Worm (Caenorhabditis elegans) whole organism, L3 larva: ENCODE measurements around the gene sams-3.

Source experiments
- ZK546.5 ChIP-seq: sonication (generic microtip); optimal IDR thresholded peaks from 2 replicates; lab custom pipeline; 2017; ENCODE audit warnings: missing biosample characterization, missing genetic modification characterization
- aly-2 ChIP-seq: fragments of 150-350 bp; optimal IDR thresholded peaks from 2 replicates; lab custom pipeline; 2014; ENCODE audit warnings: missing biosample characterization, missing genetic modification characterization
- ama-1 ChIP-seq: fragments of 150-350 bp; optimal IDR thresholded peaks from 2 replicates; lab custom pipeline; 2018
- ceh-16 ChIP-seq: sonication (generic microtip); optimal IDR thresholded peaks from 2 replicates; lab custom pipeline; 2017; ENCODE audit warnings: missing biosample characterization, missing genetic modification characterization
- ceh-28 ChIP-seq: fragments of 150-350 bp; optimal IDR thresholded peaks from 2 replicates; lab custom pipeline; 2014; ENCODE audit warnings: missing biosample characterization, missing genetic modification reagents, missing genetic modification characterization
- ceh-82 ChIP-seq: fragments of 150-350 bp; optimal IDR thresholded peaks from 2 replicates; lab custom pipeline; 2014; ENCODE audit warnings: missing biosample characterization, missing genetic modification characterization
- daf-12 ChIP-seq: fragments of 150-350 bp; optimal IDR thresholded peaks from 2 replicates; lab custom pipeline; 2014; ENCODE audit warnings: missing biosample characterization, missing genetic modification reagents, missing genetic modification characterization
- egl-27 ChIP-seq: sonication (generic microtip); optimal IDR thresholded peaks from 4 replicates; lab custom pipeline; 2017; ENCODE audit warnings: missing biosample characterization, missing genetic modification reagents, missing genetic modification characterization
- egl-5 ChIP-seq: fragments of 150-350 bp; optimal IDR thresholded peaks from 2 replicates; lab custom pipeline; 2017; ENCODE audit warnings: missing biosample characterization, missing genetic modification reagents, missing genetic modification characterization, inconsistent platforms
- elt-1 ChIP-seq: fragments of 150-350 bp; optimal IDR thresholded peaks from 2 replicates; lab custom pipeline; 2014; ENCODE audit warnings: missing biosample characterization, missing genetic modification characterization
- elt-2 ChIP-seq: sonication (generic microtip); optimal IDR thresholded peaks from 2 replicates; lab custom pipeline; 2016; ENCODE audit warnings: missing genetic modification reagents, mild to moderate bottlenecking, missing genetic modification characterization, missing compliant biosample characterization
- elt-3 ChIP-seq, 3 experiments: fragments of 150-350 bp in 1 of 3; sonication (generic microtip) in 2 of 3; optimal IDR thresholded peaks; 2 replicates in 2 of 3; 4 replicates in 1 of 3; lab custom pipeline; 2014 to 2017; ENCODE audit warnings: missing biosample characterization in 3 of 3, missing genetic modification characterization in 3 of 3
- eor-1 ChIP-seq, 2 experiments: fragments of 150-350 bp; optimal IDR thresholded peaks; 2 replicates each; lab custom pipeline; 2014 to 2018; ENCODE audit warnings: missing biosample characterization in 2 of 2, missing genetic modification characterization in 2 of 2
- fkh-10 ChIP-seq: sonication (generic microtip); optimal IDR thresholded peaks from 2 replicates; lab custom pipeline; 2017; ENCODE audit warnings: missing biosample characterization, missing genetic modification reagents, missing genetic modification characterization
- fos-1 ChIP-seq: fragments of 150-350 bp; optimal IDR thresholded peaks from 2 replicates; lab custom pipeline; 2014; ENCODE audit warnings: missing biosample characterization, missing genetic modification characterization
- jun-1 ChIP-seq: fragments of 150-350 bp; optimal IDR thresholded peaks from 2 replicates; lab custom pipeline; 2014; ENCODE audit warnings: missing biosample characterization, missing genetic modification reagents, missing genetic modification characterization
- lin-15B ChIP-seq: fragments of 150-350 bp; optimal IDR thresholded peaks from 2 replicates; lab custom pipeline; 2014; ENCODE audit warnings: missing biosample characterization, missing genetic modification characterization
- lsy-12 ChIP-seq: sonication (generic microtip); optimal IDR thresholded peaks from 2 replicates; lab custom pipeline; 2016; ENCODE audit warnings: mild to moderate bottlenecking, missing genetic modification characterization, missing compliant biosample characterization
- mdl-1 ChIP-seq: fragments of 150-350 bp; optimal IDR thresholded peaks from 2 replicates; lab custom pipeline; 2014; ENCODE audit warnings: missing biosample characterization, missing genetic modification characterization
- mml-1 ChIP-seq: fragments of 150-350 bp; sonication (generic microtip); optimal IDR thresholded peaks from 3 replicates; lab custom pipeline; 2014; ENCODE audit warnings: missing biosample characterization, missing genetic modification characterization
- nfya-1 ChIP-seq: sonication (generic microtip); optimal IDR thresholded peaks from 2 replicates; lab custom pipeline; 2017; ENCODE audit warnings: missing genetic modification characterization, mild to moderate bottlenecking, missing compliant biosample characterization, antibody characterized with exemption, moderate library complexity; ENCODE audit not compliant: insufficient read depth
- nhr-12 ChIP-seq: fragments of 150-350 bp; optimal IDR thresholded peaks from 2 replicates; lab custom pipeline; 2014; ENCODE audit warnings: missing biosample characterization, missing genetic modification characterization
- nhr-23 ChIP-seq: fragments of 150-350 bp; optimal IDR thresholded peaks from 2 replicates; lab custom pipeline; 2014; ENCODE audit warnings: missing biosample characterization, missing genetic modification reagents, missing genetic modification characterization
- nhr-25 ChIP-seq: sonication (generic microtip); optimal IDR thresholded peaks from 2 replicates; lab custom pipeline; 2017; ENCODE audit warnings: missing biosample characterization, missing genetic modification characterization
- nhr-28 ChIP-seq: fragments of 150-350 bp; optimal IDR thresholded peaks from 2 replicates; lab custom pipeline; 2014; ENCODE audit warnings: missing biosample characterization, missing genetic modification characterization
- nhr-43 ChIP-seq: sonication (generic microtip); optimal IDR thresholded peaks from 2 replicates; lab custom pipeline; 2016; ENCODE audit warnings: mild to moderate bottlenecking, missing genetic modification characterization, missing compliant biosample characterization; ENCODE audit not compliant: poor library complexity, severe bottlenecking
- nhr-76 ChIP-seq: fragments of 150-350 bp; sonication (generic microtip); optimal IDR thresholded peaks from 5 replicates; lab custom pipeline; 2014; ENCODE audit warnings: missing biosample characterization, missing genetic modification characterization
- nhr-77 ChIP-seq: fragments of 150-350 bp; optimal IDR thresholded peaks from 2 replicates; lab custom pipeline; 2014; ENCODE audit warnings: missing biosample characterization, missing genetic modification characterization
- pha-4 ChIP-seq: fragments of 150-350 bp; optimal IDR thresholded peaks from 2 replicates; lab custom pipeline; 2014; ENCODE audit warnings: missing biosample characterization, missing genetic modification reagents, missing genetic modification characterization
- pqm-1 ChIP-seq: fragments of 150-350 bp; optimal IDR thresholded peaks from 2 replicates; lab custom pipeline; 2017; ENCODE audit warnings: missing biosample characterization, missing genetic modification characterization, inconsistent platforms
- sea-2 ChIP-seq: fragments of 150-350 bp; sonication (generic microtip); optimal IDR thresholded peaks from 4 replicates; lab custom pipeline; 2014; ENCODE audit warnings: missing biosample characterization, missing genetic modification reagents, missing genetic modification characterization
- snpc-4 ChIP-seq: fragments of 150-350 bp; optimal IDR thresholded peaks from 2 replicates; lab custom pipeline; 2014; ENCODE audit warnings: missing biosample characterization, missing genetic modification characterization
- tbx-2 ChIP-seq: sonication (generic microtip); optimal IDR thresholded peaks from 2 replicates; lab custom pipeline; 2016; ENCODE audit warnings: mild to moderate bottlenecking, missing genetic modification characterization, missing compliant biosample characterization
- unc-39 ChIP-seq: sonication (generic microtip); optimal IDR thresholded peaks from 4 replicates; lab custom pipeline; 2017; ENCODE audit warnings: missing biosample characterization, missing genetic modification characterization
- unc-62 ChIP-seq: fragments of 150-350 bp; sonication (generic microtip); optimal IDR thresholded peaks from 4 replicates; lab custom pipeline; 2014; ENCODE audit warnings: missing biosample characterization, missing genetic modification reagents, missing genetic modification characterization
- ztf-11 ChIP-seq: fragments of 150-350 bp; optimal IDR thresholded peaks from 2 replicates; lab custom pipeline; 2014; ENCODE audit warnings: missing biosample characterization, missing genetic modification characterization
- ztf-4 ChIP-seq: fragments of 150-350 bp; optimal IDR thresholded peaks from 2 replicates; lab custom pipeline; 2014; ENCODE audit warnings: missing biosample characterization, missing genetic modification characterization

Gene sams-3

DNA sequence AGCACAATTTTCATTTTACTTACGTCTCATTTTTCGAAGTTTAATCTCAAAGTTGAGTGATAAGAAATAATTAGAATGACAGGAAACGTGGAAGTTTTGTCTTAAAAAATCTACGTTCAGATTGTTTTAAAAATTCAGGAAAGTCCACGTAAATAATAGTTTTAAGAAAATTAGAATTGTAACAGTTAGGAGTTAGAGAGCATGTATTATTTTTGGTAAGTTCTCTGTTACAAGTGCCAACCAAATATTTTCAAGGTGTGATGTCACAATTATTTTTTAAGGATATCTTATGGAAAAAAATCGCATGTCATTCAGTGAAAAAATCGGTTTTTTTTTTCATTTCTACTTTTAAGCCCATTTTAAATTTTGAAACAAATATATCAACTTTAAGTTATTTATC, 36.0 kb downstream of the sams-3 start, which contains the start of gene H04M03.11:
Gene H04M03.11 (minus strand): TSS at position 101 of the 400 bp plus-strand sequence.
- TF ChIP-seq nhr-25 (tag; lab: Kevin White, UChicago) (no peak), ama-1 (lab: Kevin White, UChicago) (no peak), jun-1 (no peak)

DNA sequence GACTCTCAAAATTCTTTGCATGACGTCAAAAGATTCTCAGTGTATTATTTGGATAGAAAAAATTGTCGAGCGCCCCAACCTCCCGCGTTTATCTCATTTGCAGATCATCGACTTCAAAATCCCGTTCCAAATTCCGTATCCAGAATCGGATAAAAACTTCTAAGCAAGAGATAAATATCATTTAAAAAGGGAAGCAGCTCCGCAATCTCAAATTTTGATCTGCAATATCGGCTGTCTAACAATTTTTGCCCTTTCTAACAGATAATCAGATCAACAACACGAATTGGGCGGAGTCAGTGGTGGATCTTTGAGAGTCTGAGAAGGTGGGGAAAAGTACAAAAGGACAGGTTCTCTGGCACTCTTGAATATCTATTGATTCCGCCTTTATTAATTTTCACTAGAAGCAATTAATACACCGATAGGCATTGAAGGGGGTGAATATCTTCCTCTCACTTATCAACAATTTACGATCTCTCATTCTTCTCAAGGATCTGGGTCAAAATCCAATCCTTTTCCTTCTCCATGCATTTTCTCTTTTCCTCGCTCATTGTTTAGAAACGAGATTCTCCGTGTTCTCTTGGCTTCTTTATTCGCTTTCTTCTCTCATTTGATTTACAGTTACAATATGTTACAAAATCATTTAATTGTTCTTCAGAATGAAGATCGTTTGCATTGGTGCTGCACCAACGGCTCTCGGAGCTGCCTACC, 36.9 kb downstream of the sams-3 start, which contains the start of gene glf-1:
Gene glf-1 (plus strand): TSS at position 656 of the 708 bp plus-strand sequence.
- TF ChIP-seq nhr-23 (tag; lab: Kevin White, UChicago) (peak; percentile 30), daf-12 (no peak), sea-2 (GFP tag; lab: Kevin White, UChicago) (no peak), ztf-11 (tag; lab: Kevin White, UChicago) (no peak), nfya-1 (tag; lab: Kevin White, UChicago) (no peak), elt-2 (tag; lab: Kevin White, UChicago) (no peak), unc-62 (GFP tag; lab: Kevin White, UChicago) (no peak), ztf-4 (tag; lab: Kevin White, UChicago) (no peak), pha-4 (tag; lab: Kevin White, UChicago) (no peak), pqm-1 (tag; lab: Kevin White, UChicago) (no peak), elt-3 (tag; optimal IDR thresholded peaks at IDR 0.05; lab: Kevin White, UChicago) (no peak), fkh-10 (no peak), ZK546.5 (no peak), nhr-12 (tag; lab: Kevin White, UChicago) (no peak), nhr-43 (tag; lab: Kevin White, UChicago) (peak; percentile 1), elt-1 (tag; lab: Kevin White, UChicago) (peak; percentile 84), lin-15B (tag; lab: Kevin White, UChicago) (no peak)

DNA sequence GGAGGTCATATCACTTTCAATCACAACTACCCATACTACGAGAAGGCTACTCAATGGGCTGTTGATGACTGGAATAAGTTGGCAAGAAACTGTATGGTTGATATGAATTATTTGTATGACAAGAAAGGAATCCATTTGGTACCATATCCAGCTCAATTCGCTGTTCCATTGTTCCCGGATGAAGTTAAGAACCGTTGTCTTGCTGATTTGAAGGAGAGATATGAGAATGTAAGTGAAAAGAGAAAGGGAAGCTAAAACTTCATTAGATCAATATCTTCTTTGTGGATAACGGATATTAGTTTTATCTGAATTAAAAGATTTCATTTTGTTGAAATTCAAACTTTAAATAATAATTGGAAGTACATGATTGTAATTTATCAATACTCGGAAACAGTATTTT, 38.1 kb downstream of the sams-3 start:
- TF ChIP-seq nhr-23 (tag; lab: Kevin White, UChicago) (no peak), fkh-10 (no peak), elt-3 (tag; optimal IDR thresholded peaks at IDR 0.05; lab: Kevin White, UChicago) (no peak), jun-1 (no peak), daf-12 (no peak), ceh-28 (no peak), nhr-28 (tag; lab: Kevin White, UChicago) (no peak), lsy-12 (tag; lab: Kevin White, UChicago) (no peak), eor-1 (tag; optimal IDR thresholded peaks at IDR 0.05; lab: Kevin White, UChicago) (no peak), pqm-1 (tag; lab: Kevin White, UChicago) (no peak), aly-2 (tag; lab: Kevin White, UChicago) (no peak), mdl-1 (tag; lab: Kevin White, UChicago) (no peak), elt-2 (tag; lab: Kevin White, UChicago) (no peak), snpc-4 (no peak), ceh-82 (tag; lab: Kevin White, UChicago) (no peak), nhr-77 (no peak), tbx-2 (tag; lab: Kevin White, UChicago) (no peak), mml-1 (tag; lab: Kevin White, UChicago) (no peak), sea-2 (GFP tag; lab: Kevin White, UChicago) (no peak)

DNA sequence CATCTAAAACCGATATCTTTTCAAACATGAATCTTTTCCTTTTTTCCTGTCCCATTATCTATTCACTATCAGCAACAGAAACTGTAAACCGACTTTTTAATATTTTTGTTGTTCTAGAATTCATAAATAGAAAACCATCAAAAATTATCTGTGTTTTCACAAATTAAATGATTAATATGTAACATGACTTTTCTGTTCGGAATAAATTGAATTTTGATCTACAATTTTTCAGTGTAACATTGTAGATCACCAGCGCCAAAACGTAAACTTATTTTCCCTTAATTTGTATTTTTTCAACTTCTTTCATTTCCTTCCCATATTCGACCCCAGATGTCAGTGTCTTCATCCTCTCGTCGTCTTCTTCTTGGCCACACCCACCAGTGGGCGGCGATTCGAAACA, 42.8 kb downstream of the sams-3 start, which contains the start of gene H04M03.3:
Gene H04M03.3 (plus strand): TSS at position 301 of the 400 bp plus-strand sequence.
- TF ChIP-seq eor-1 (tag; optimal IDR thresholded peaks at IDR 0.05; lab: Kevin White, UChicago) (no peak), lin-15B (tag; lab: Kevin White, UChicago) (no peak), nfya-1 (tag; lab: Kevin White, UChicago) (no peak), mdl-1 (tag; lab: Kevin White, UChicago) (no peak), nhr-76 (tag; lab: Kevin White, UChicago) (no peak)

DNA sequence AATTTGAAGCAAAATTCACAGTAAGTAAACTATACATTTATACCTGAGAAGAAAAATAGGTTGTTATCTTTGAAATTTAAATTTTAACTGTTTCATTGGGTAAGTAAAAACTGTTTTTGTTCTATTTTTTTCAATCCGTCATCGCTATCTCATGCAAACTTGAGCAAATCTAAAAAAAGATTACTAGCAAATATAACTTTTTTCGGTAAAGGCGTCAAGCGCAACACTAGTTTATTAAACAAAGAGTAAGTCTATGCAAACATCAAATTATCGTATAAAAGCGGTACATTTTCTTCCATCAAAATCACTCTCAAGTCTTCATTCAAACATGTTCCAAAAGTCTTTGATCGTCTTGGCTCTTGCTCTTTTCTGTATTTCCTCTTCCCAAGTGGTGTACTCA, 46.7 kb downstream of the sams-3 start, which contains the start of gene nspb-6:
Gene nspb-6 (plus strand): TSS at position 301 of the 400 bp plus-strand sequence.
- TF ChIP-seq ztf-4 (tag; lab: Kevin White, UChicago) (no peak), ZK546.5 (no peak), egl-27 (tag; lab: Kevin White, UChicago) (no peak), elt-2 (tag; lab: Kevin White, UChicago) (no peak), ceh-28 (no peak), mdl-1 (tag; lab: Kevin White, UChicago) (no peak), egl-5 (tag; lab: Kevin White, UChicago) (no peak), nfya-1 (tag; lab: Kevin White, UChicago) (no peak), snpc-4 (no peak), ceh-16 (tag; lab: Kevin White, UChicago) (no peak), ztf-11 (tag; lab: Kevin White, UChicago) (no peak), nhr-77 (no peak), fkh-10 (no peak), fos-1 (tag; lab: Kevin White, UChicago) (no peak), unc-39 (tag; lab: Kevin White, UChicago) (no peak), nhr-12 (tag; lab: Kevin White, UChicago) (no peak), tbx-2 (tag; lab: Kevin White, UChicago) (no peak), nhr-76 (tag; lab: Kevin White, UChicago) (no peak), nhr-25 (tag; lab: Kevin White, UChicago) (no peak)
